Fruit fly (Drosophila melanogaster): Measurements from ENCODE around the gene Tsp66A.

dm6 chr3L:7450553-7450952 lies 14.8 kb upstream of the Tsp66A start, which contains the start of gene CG33278:
- no peak for TF ChIP-seq achi (GFP tag; optimal IDR thresholded peaks at IDR 0.05)
- TF ChIP-seq CG8119 (GFP tag; IDR thresholded peaks at IDR 0.05), result no peak
- no peak for TF ChIP-seq fd85E (GFP tag; optimal IDR thresholded peaks at IDR 0.05)
- no peak for TF ChIP-seq CG6808 (GFP tag; optimal IDR thresholded peaks at IDR 0.05)
- TF ChIP-seq CG6276 (GFP tag; optimal IDR thresholded peaks at IDR 0.05), result no peak
- TF ChIP-seq CG10669 (GFP tag; optimal IDR thresholded peaks at IDR 0.05), result no peak
- TF ChIP-seq Ets21C (GFP tag; optimal IDR thresholded peaks at IDR 0.05), result no peak
- TF ChIP-seq lz (GFP tag; optimal IDR thresholded peaks at IDR 0.05), result no peak
- no peak for TF ChIP-seq CG15336 (GFP tag; IDR thresholded peaks at IDR 0.05)
- TF ChIP-seq eg (GFP tag; IDR thresholded peaks at IDR 0.05), result no peak
- TF ChIP-seq Blimp-1 (GFP tag; optimal IDR thresholded peaks at IDR 0.05), result no peak
- TF ChIP-seq vri (GFP tag; optimal IDR thresholded peaks at IDR 0.05), result no peak
- TF ChIP-seq CG32006 (GFP tag; optimal IDR thresholded peaks at IDR 0.05), result no peak
